Worm (Caenorhabditis elegans): ENCODE data around the gene sfxn-5.

DNA sequence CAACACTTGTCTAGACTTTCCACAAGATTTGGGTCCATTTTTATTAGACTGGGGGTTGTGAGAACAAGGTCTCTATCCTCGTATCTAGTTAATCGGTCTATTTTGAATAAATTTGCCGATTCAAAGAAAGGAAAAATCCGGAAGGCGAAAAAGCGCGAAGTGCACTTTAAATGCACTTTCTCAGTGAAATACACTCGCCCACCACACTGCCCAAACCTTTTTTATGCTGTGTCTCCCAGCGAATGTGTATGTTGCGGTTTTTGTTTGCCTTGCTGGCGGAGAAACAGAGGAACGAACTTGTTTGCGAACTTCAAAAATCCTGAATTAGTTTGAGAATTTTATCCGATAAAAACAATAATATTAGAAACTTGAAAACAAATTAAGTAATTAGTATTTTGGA is 25.9 kb upstream of the sfxn-5 start:
- TF ChIP-seq unc-62 (GFP tag; optimal IDR thresholded peaks at IDR 0.05 in 1 of 2) = no peak
- no peak for TF ChIP-seq unc-62 (tag; optimal IDR thresholded peaks at IDR 0.05)
- no peak for TF ChIP-seq nhr-77 (tag; optimal IDR thresholded peaks at IDR 0.05)
- no peak for TF ChIP-seq Y105C5A.15 (GFP tag; IDR thresholded peaks at IDR 0.05)
- TF ChIP-seq nhr-6 (tag; optimal IDR thresholded peaks at IDR 0.05) = no peak
- no peak for TF ChIP-seq fos-1 (tag; optimal IDR thresholded peaks at IDR 0.05)
- no peak for TF ChIP-seq tag-97 (GFP tag; IDR thresholded peaks at IDR 0.05)
- TF ChIP-seq ztf-11 (tag; optimal IDR thresholded peaks at IDR 0.05) = no peak
- no peak for TF ChIP-seq mdl-1 (tag; optimal IDR thresholded peaks at IDR 0.05)
- TF ChIP-seq madf-5 (GFP tag; IDR thresholded peaks at IDR 0.05) = no peak
- TF ChIP-seq aha-1 (tag) = no peak
- no peak for TF ChIP-seq dve-1 (tag; optimal IDR thresholded peaks at IDR 0.05; ENCODE audit: insufficient read depth)
- no peak for TF ChIP-seq ZK546.5 (tag; optimal IDR thresholded peaks at IDR 0.05)
- TF ChIP-seq lin-15B (tag; optimal IDR thresholded peaks at IDR 0.05) = no peak
